Worm (Caenorhabditis elegans) whole organism, L2 larva: ENCODE results near the gene wht-8.
A peak's percentile ranks its signal among the peaks of the same experiment; 100 is the strongest.

Experiments
- C34F6.9 ChIP-seq: fragments of 150-350 bp; optimal IDR thresholded peaks from 2 replicates; lab custom pipeline; 2014; ENCODE audit warnings: missing biosample characterization, missing genetic modification characterization
- F13H6.1 ChIP-seq: sonication (generic microtip); optimal IDR thresholded peaks from 2 replicates; lab custom pipeline; 2016; ENCODE audit warnings: missing genetic modification characterization, missing compliant biosample characterization
- R02D3.7 ChIP-seq: fragments of 150-350 bp; optimal IDR thresholded peaks from 2 replicates; lab custom pipeline; 2014; ENCODE audit warnings: missing biosample characterization, missing genetic modification characterization
- Y55F3AM.14 ChIP-seq: fragments of 200-800 bp; sonication (Bioruptor generic); optimal IDR thresholded peaks from 2 replicates; lab custom pipeline; 2018; ENCODE audit warnings: mild to moderate bottlenecking, missing genetic modification characterization, missing compliant biosample characterization
- ZK546.5 ChIP-seq: sonication (generic microtip); optimal IDR thresholded peaks from 2 replicates; lab custom pipeline; 2017; ENCODE audit warnings: missing biosample characterization, missing genetic modification characterization
- alr-1 ChIP-seq: fragments of 150-350 bp; optimal IDR thresholded peaks from 2 replicates; lab custom pipeline; 2014; ENCODE audit warnings: missing biosample characterization, missing genetic modification characterization
- aly-2 ChIP-seq: fragments of 150-350 bp; optimal IDR thresholded peaks from 2 replicates; lab custom pipeline; 2014; ENCODE audit warnings: missing biosample characterization, missing genetic modification characterization
- ceh-16 ChIP-seq: fragments of 150-350 bp; optimal IDR thresholded peaks from 2 replicates; lab custom pipeline; 2014; ENCODE audit warnings: missing biosample characterization, missing genetic modification characterization
- ceh-82 ChIP-seq: fragments of 150-350 bp; optimal IDR thresholded peaks from 2 replicates; lab custom pipeline; 2014; ENCODE audit warnings: missing biosample characterization, missing genetic modification characterization
- crh-2 ChIP-seq: sonication (generic microtip); optimal IDR thresholded peaks from 2 replicates; lab custom pipeline; 2017; ENCODE audit warnings: missing biosample characterization, missing genetic modification characterization
- dmd-4 ChIP-seq: sonication (generic microtip); optimal IDR thresholded peaks from 2 replicates; lab custom pipeline; 2017; ENCODE audit warnings: missing biosample characterization, missing genetic modification characterization
- egl-27 ChIP-seq: sonication (generic microtip); optimal IDR thresholded peaks from 3 replicates; lab custom pipeline; 2017; ENCODE audit warnings: missing biosample characterization, missing genetic modification reagents, missing genetic modification characterization
- elt-1 ChIP-seq: fragments of 150-350 bp; optimal IDR thresholded peaks from 2 replicates; lab custom pipeline; 2014; ENCODE audit warnings: missing biosample characterization, missing genetic modification characterization
- fos-1 ChIP-seq: fragments of 150-350 bp; optimal IDR thresholded peaks from 2 replicates; lab custom pipeline; 2014; ENCODE audit warnings: missing biosample characterization, missing genetic modification characterization
- gmeb-1 ChIP-seq: fragments of 150-350 bp; optimal IDR thresholded peaks from 2 replicates; lab custom pipeline; 2014; ENCODE audit warnings: missing biosample characterization, missing genetic modification characterization
- lin-11 ChIP-seq: fragments of 150-350 bp; sonication (generic microtip); optimal IDR thresholded peaks from 2 replicates; lab custom pipeline; 2014; ENCODE audit warnings: missing biosample characterization, missing genetic modification characterization, inconsistent platforms, mixed read lengths
- lin-13 ChIP-seq: fragments of 150-350 bp; optimal IDR thresholded peaks from 2 replicates; lab custom pipeline; 2014; ENCODE audit warnings: missing biosample characterization, missing genetic modification reagents, missing genetic modification characterization
- mab-5 ChIP-seq: fragments of 150-350 bp; optimal IDR thresholded peaks from 2 replicates; lab custom pipeline; 2014; ENCODE audit warnings: missing biosample characterization, missing genetic modification characterization
- mbf-1 ChIP-seq: sonication (generic microtip); optimal IDR thresholded peaks from 2 replicates; lab custom pipeline; 2017; ENCODE audit warnings: missing biosample characterization, missing genetic modification characterization
- mdl-1 ChIP-seq, 2 experiments: fragments of 150-350 bp in 1 of 2; sonication (generic microtip) in 1 of 2; optimal IDR thresholded peaks; 2 replicates each; lab custom pipeline; 2017; ENCODE audit warnings: missing biosample characterization in 2 of 2, missing genetic modification characterization in 2 of 2
- nhr-10 ChIP-seq: sonication (generic microtip); optimal IDR thresholded peaks from 2 replicates; lab custom pipeline; 2017; ENCODE audit warnings: missing biosample characterization, missing genetic modification characterization
- nhr-129 ChIP-seq: fragments of 150-350 bp; optimal IDR thresholded peaks from 2 replicates; lab custom pipeline; 2014; ENCODE audit warnings: missing biosample characterization, missing genetic modification characterization
- nhr-21 ChIP-seq: fragments of 150-350 bp; optimal IDR thresholded peaks from 2 replicates; lab custom pipeline; 2014; ENCODE audit warnings: missing biosample characterization, missing genetic modification characterization
- nhr-23 ChIP-seq: fragments of 150-350 bp; optimal IDR thresholded peaks from 2 replicates; lab custom pipeline; 2014; ENCODE audit warnings: missing biosample characterization, missing genetic modification reagents, missing genetic modification characterization
- nhr-25 ChIP-seq: fragments of 150-350 bp; sonication (generic microtip); optimal IDR thresholded peaks from 3 replicates; lab custom pipeline; 2014; ENCODE audit warnings: missing biosample characterization, missing genetic modification characterization
- nhr-6 ChIP-seq: fragments of 150-350 bp; optimal IDR thresholded peaks from 2 replicates; lab custom pipeline; 2014; ENCODE audit warnings: missing biosample characterization, missing genetic modification characterization
- peb-1 ChIP-seq: fragments of 150-350 bp; optimal IDR thresholded peaks from 2 replicates; lab custom pipeline; 2014; ENCODE audit warnings: missing biosample characterization, missing genetic modification characterization
- sem-4 ChIP-seq: fragments of 150-350 bp; optimal IDR thresholded peaks from 2 replicates; lab custom pipeline; 2014; ENCODE audit warnings: missing biosample characterization, missing genetic modification reagents, missing genetic modification characterization
- sma-3 ChIP-seq: sonication (generic microtip); optimal IDR thresholded peaks from 2 replicates; lab custom pipeline; 2016; ENCODE audit warnings: missing genetic modification reagents, missing genetic modification characterization, missing compliant biosample characterization
- snpc-4 ChIP-seq: fragments of 150-350 bp; optimal IDR thresholded peaks from 2 replicates; lab custom pipeline; 2014; ENCODE audit warnings: missing biosample characterization, missing genetic modification characterization
- unc-55 ChIP-seq: fragments of 150-350 bp; sonication (generic microtip); optimal IDR thresholded peaks from 3 replicates; lab custom pipeline; 2014; ENCODE audit warnings: missing biosample characterization, missing genetic modification reagents, missing genetic modification characterization
- unc-62 ChIP-seq: fragments of 150-350 bp; optimal IDR thresholded peaks from 2 replicates; lab custom pipeline; 2014; ENCODE audit warnings: missing biosample characterization, missing genetic modification reagents, missing genetic modification characterization
- zag-1 ChIP-seq: fragments of 150-350 bp; optimal IDR thresholded peaks from 2 replicates; lab custom pipeline; 2014; ENCODE audit warnings: missing biosample characterization, missing genetic modification characterization
- ztf-1 ChIP-seq: fragments of 200-800 bp; sonication (Bioruptor generic); conservative IDR thresholded peaks from 2 replicates; pipeline ENCODE4 v1.3.6; 2022; ENCODE audit warnings: missing genetic modification characterization, missing compliant biosample characterization
- ztf-11 ChIP-seq: sonication (generic microtip); optimal IDR thresholded peaks from 2 replicates; lab custom pipeline; 2017; ENCODE audit warnings: missing biosample characterization, missing genetic modification characterization
- ztf-4 ChIP-seq: fragments of 150-350 bp; optimal IDR thresholded peaks from 2 replicates; lab custom pipeline; 2014; ENCODE audit warnings: missing biosample characterization, missing genetic modification characterization

The wht-8 gene

DNA sequence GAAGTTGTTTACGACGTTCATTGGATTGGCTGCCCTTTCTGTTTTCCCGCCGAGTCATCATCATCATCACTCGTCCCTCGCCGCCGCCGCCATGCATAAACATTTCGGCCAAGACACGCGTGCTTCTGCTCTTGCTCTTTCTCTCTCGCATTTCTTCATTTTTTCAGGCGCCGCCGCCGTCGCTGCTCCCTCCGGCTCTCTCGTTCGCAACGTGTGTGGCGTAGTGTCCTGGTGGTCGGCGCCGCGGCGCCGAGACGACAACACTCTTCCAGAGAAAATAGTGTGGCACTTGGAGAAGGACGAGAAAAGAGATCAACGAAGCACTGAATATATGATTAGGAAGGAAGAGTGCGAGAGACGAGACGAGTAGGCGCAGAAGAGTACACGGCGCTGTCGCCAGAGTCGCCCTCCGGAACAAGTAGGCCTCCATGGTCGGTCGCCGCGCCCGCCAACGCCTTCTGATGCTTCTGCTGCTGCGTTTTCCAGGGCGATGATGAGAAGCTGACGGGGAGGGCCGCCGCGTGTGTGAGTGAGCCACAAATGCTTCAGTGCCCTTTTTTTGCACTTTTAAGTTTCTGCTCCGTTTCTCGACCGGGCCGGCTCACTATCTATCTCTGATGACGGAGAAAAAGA is 33.0 kb upstream of the wht-8 start (continued):
- TF ChIP-seq elt-1 (tag; lab: Kevin White, UChicago) (no peak), ztf-4 (tag; lab: Kevin White, UChicago) (no peak), mdl-1 (tag; optimal IDR thresholded peaks at IDR 0.05; lab: Kevin White, UChicago) (peak in 1 of 2 experiments; percentile 71), R02D3.7 (tag; lab: Kevin White, UChicago) (no peak), ztf-1 (no peak), nhr-129 (tag; lab: Kevin White, UChicago) (no peak), nhr-10 (tag; lab: Kevin White, UChicago) (no peak), lin-13 (GFP tag; lab: Kevin White, UChicago) (peak; percentile 32), nhr-21 (tag; lab: Kevin White, UChicago) (no peak), sma-3 (GFP tag; lab: Kevin White, UChicago) (peak; percentile 40), gmeb-1 (tag; lab: Kevin White, UChicago) (no peak), Y55F3AM.14 (peak; percentile 40), aly-2 (tag; lab: Kevin White, UChicago) (no peak), ceh-16 (tag; lab: Kevin White, UChicago) (no peak), crh-2 (tag; lab: Kevin White, UChicago) (peak; percentile 80), dmd-4 (tag; lab: Kevin White, UChicago) (no peak), mab-5 (tag; lab: Kevin White, UChicago) (no peak), fos-1 (tag; lab: Kevin White, UChicago) (peak; percentile 64), mbf-1 (no peak), ceh-82 (tag; lab: Kevin White, UChicago) (no peak), C34F6.9 (tag; lab: Kevin White, UChicago) (peak; percentile 67), sem-4 (tag; lab: Kevin White, UChicago) (peak; percentile 32), alr-1 (no peak)
- TF ChIP-seq, all 48 proteins: peak for 14

DNA sequence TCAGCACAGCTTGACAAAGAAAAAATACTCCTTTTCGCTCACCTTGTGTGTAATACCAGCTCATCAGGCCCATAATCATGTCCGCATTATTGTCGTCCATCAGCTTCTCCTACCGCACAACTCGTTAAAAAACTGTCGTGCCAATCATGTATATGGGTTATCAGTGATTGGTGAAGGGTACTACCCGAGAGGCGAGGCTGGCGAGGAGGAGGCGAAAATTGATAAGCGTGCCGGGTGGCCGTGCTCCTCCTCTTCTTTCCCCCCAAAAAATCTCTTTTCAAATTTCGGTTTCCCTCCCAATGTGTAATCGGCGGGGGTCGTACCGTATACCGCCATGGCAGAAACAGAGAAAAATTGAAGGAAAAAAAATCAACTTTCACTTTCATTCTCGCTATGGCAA is 30.5 kb upstream of the wht-8 start:
- TF ChIP-seq fos-1 (tag; lab: Kevin White, UChicago) = peak; percentile 14
- no peak for TF ChIP-seq mab-5 (tag; lab: Kevin White, UChicago)
- no peak for TF ChIP-seq mdl-1 (tag; optimal IDR thresholded peaks at IDR 0.05; lab: Kevin White, UChicago)
- TF ChIP-seq F13H6.1 (tag; lab: Kevin White, UChicago) = no peak
- TF ChIP-seq ztf-11 (tag; lab: Kevin White, UChicago) = no peak
- no peak for TF ChIP-seq peb-1
- TF ChIP-seq zag-1 (tag; lab: Kevin White, UChicago) = no peak
- TF ChIP-seq unc-62 (GFP tag; lab: Kevin White, UChicago) = no peak
- TF ChIP-seq crh-2 (tag; lab: Kevin White, UChicago) = peak; percentile 6
- TF ChIP-seq, all 48 proteins: peak for 2

DNA sequence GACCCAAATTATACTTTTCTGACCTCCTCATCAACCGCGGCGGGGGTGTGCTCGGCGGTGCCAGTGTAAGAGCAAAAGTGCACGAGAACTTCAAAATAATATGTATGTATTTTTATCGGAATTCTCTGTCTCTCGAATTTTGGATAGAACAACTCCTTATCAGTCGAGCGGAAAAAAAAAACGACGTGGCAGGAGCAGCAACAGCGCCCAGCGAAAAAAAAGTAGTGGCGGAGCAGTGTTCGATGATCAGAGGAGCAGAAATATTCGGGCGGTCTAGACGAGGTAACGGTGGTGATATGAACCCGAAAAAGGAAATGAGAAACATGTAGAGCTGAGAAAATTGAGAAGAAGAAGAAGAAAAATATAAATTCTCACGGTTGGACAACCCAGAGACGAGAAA is 25.3 kb upstream of the wht-8 start:
- TF ChIP-seq crh-2 (tag; lab: Kevin White, UChicago) = peak; percentile 28
- TF ChIP-seq sem-4 (tag; lab: Kevin White, UChicago) = no peak
- TF ChIP-seq nhr-23 = no peak
- no peak for TF ChIP-seq R02D3.7 (tag; lab: Kevin White, UChicago)
- no peak for TF ChIP-seq snpc-4 (tag; lab: Kevin White, UChicago)
- no peak for TF ChIP-seq nhr-25 (tag; lab: Kevin White, UChicago)
- no peak for TF ChIP-seq sma-3 (GFP tag; lab: Kevin White, UChicago)
- TF ChIP-seq fos-1 (tag; lab: Kevin White, UChicago) = peak; percentile 21
- TF ChIP-seq unc-62 (GFP tag; lab: Kevin White, UChicago) = no peak
- no peak for TF ChIP-seq lin-11 (tag; lab: Kevin White, UChicago)

DNA sequence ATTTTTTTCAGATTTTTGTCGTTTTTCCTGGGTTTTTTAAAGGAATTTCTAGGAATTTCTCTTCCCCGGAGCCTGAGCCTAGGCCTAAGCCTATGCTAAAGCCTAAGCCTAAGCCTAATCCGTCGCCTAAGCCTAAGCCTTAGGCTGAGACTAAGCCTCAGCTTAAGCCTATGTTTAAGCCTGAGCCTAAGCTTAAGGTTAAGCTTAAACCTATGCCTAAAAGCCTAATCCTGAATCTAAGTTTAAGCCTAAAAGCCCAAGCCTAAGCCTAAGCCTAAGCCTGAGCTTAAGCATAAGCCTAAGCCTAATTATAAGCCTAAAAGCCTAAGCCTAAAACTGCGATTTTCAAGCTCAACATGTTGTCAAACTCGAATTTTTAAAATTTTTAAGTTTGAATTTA is 24.5 kb upstream of the wht-8 start:
- TF ChIP-seq crh-2 (tag; lab: Kevin White, UChicago) (no peak), unc-55 (GFP tag; lab: Kevin White, UChicago) (no peak), mdl-1 (tag; optimal IDR thresholded peaks at IDR 0.05; lab: Kevin White, UChicago) (no peak), nhr-21 (tag; lab: Kevin White, UChicago) (no peak), lin-13 (GFP tag; lab: Kevin White, UChicago) (no peak), nhr-23 (no peak), nhr-6 (no peak), ZK546.5 (tag; lab: Kevin White, UChicago) (no peak), dmd-4 (tag; lab: Kevin White, UChicago) (no peak), ceh-82 (tag; lab: Kevin White, UChicago) (no peak), egl-27 (no peak), nhr-10 (tag; lab: Kevin White, UChicago) (no peak), mab-5 (tag; lab: Kevin White, UChicago) (no peak), ztf-1 (no peak), sma-3 (GFP tag; lab: Kevin White, UChicago) (no peak)
